Fruit fly (Drosophila melanogaster): Measurements from ENCODE around the gene MED18.

Gene MED18

dm6 chrX:1848624-1849198 is 17.0 kb upstream of the MED18 start:
- TF ChIP-seq CG4318 (GFP tag; optimal IDR thresholded peaks at IDR 0.05), result no peak
- peak; percentile 31 for TF ChIP-seq fkh (GFP tag; optimal IDR thresholded peaks at IDR 0.05)

DNA sequence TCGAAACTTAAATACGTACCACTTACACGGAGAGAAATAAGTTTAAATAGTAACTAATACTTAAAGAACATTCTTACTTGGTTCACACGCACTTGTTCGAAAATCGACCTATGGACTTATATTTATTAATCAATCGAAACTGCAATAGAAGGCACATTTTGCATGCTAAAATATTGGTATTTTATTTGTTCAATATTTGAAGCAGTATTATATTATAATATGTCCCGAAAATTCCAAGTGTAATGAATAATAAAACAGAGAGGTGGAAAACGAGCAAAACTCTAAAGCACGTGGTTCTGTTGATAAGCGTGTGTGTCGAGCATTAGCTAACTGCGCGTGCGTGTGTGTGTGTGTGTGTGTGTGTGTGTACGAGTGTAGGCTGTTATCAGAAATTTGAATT is 15.8 kb upstream of the MED18 start:
- TF ChIP-seq Blimp-1 (GFP tag; optimal IDR thresholded peaks at IDR 0.05), result no peak
- TF ChIP-seq cyc (GFP tag; optimal IDR thresholded peaks at IDR 0.05), result peak; percentile 7
- TF ChIP-seq Hr4 (GFP tag; optimal IDR thresholded peaks at IDR 0.05), result peak; percentile 18
- no peak for TF ChIP-seq salr (GFP tag; optimal IDR thresholded peaks at IDR 0.05)
- peak; percentile 6 for TF ChIP-seq lz (GFP tag; optimal IDR thresholded peaks at IDR 0.05)
- peak; percentile 27 for TF ChIP-seq Hr39 (GFP tag; optimal IDR thresholded peaks at IDR 0.05)
- TF ChIP-seq Gug (GFP tag; IDR thresholded peaks at IDR 0.05), result no peak
- TF ChIP-seq CG16779 (tag; optimal IDR thresholded peaks at IDR 0.05), result no peak
- TF ChIP-seq Sox15 (GFP tag; optimal IDR thresholded peaks at IDR 0.05), result no peak
- no peak for TF ChIP-seq CG6808 (GFP tag; optimal IDR thresholded peaks at IDR 0.05)
- TF ChIP-seq dac (GFP tag; optimal IDR thresholded peaks at IDR 0.05), result no peak
- no peak for TF ChIP-seq CG1621 (tag; optimal IDR thresholded peaks at IDR 0.05)
- TF ChIP-seq CG6792 (GFP tag; optimal IDR thresholded peaks at IDR 0.05), result no peak
- no peak for TF ChIP-seq CG11294 (GFP tag; IDR thresholded peaks at IDR 0.05)
- TF ChIP-seq CG8319 (GFP tag; optimal IDR thresholded peaks at IDR 0.05), result no peak
- TF ChIP-seq CG10631 (GFP tag; optimal IDR thresholded peaks at IDR 0.05), result no peak
- TF ChIP-seq CG32006 (GFP tag; optimal IDR thresholded peaks at IDR 0.05), result peak; percentile 41
- no peak for TF ChIP-seq CG8632 (GFP tag; optimal IDR thresholded peaks at IDR 0.05)
- no peak for TF ChIP-seq CG4318 (GFP tag; optimal IDR thresholded peaks at IDR 0.05)
- TF ChIP-seq pdm3 (GFP tag; optimal IDR thresholded peaks at IDR 0.05), result peak; percentile 14
- TF ChIP-seq CG6163 (GFP tag; IDR thresholded peaks at IDR 0.05), result no peak
- no peak for TF ChIP-seq fd59A (GFP tag; optimal IDR thresholded peaks at IDR 0.05)
- no peak for TF ChIP-seq Ets96B (tag; optimal IDR thresholded peaks at IDR 0.05)
- no peak for TF ChIP-seq CG3032 (tag; optimal IDR thresholded peaks at IDR 0.05)
- TF ChIP-seq CG15336 (GFP tag; IDR thresholded peaks at IDR 0.05), result 0 out of 2 replicates have a peak, but pooled peaks have one; percentile 21
- TF ChIP-seq CG6854 (GFP tag; optimal IDR thresholded peaks at IDR 0.05), result no peak
- TF ChIP-seq Met (GFP tag; optimal IDR thresholded peaks at IDR 0.05), result peak; percentile 42
- peak; percentile 69 for TF ChIP-seq fkh (GFP tag; optimal IDR thresholded peaks at IDR 0.05)
- TF ChIP-seq CG8119 (GFP tag; IDR thresholded peaks at IDR 0.05), result no peak
- no peak for TF ChIP-seq CG6276 (GFP tag; optimal IDR thresholded peaks at IDR 0.05)
- TF ChIP-seq Eip78C (GFP tag), result peak; percentile 70
- TF ChIP-seq fd85E (GFP tag; optimal IDR thresholded peaks at IDR 0.05), result no peak
- TF ChIP-seq OdsH (GFP tag; optimal IDR thresholded peaks at IDR 0.05), result peak; percentile 18
- TF ChIP-seq CG7368 (GFP tag; optimal IDR thresholded peaks at IDR 0.05), result no peak
- no peak for TF ChIP-seq Eip93F (GFP tag; optimal IDR thresholded peaks at IDR 0.05)
- peak; percentile 42 for TF ChIP-seq svp (GFP tag)
- TF ChIP-seq acj6 (GFP tag; optimal IDR thresholded peaks at IDR 0.05), result peak; percentile 2
- no peak for TF ChIP-seq CG10669 (GFP tag; optimal IDR thresholded peaks at IDR 0.05)
- TF ChIP-seq CG3919 (GFP tag; optimal IDR thresholded peaks at IDR 0.05), result no peak
- peak; percentile 30 for TF ChIP-seq Smox (GFP tag; optimal IDR thresholded peaks at IDR 0.05)
- peak; percentile 43 for TF ChIP-seq esn (GFP tag; optimal IDR thresholded peaks at IDR 0.05)
- peak; percentile 21 for TF ChIP-seq Sox102F (GFP tag; optimal IDR thresholded peaks at IDR 0.05)
- TF ChIP-seq Eip75B (GFP tag; optimal IDR thresholded peaks at IDR 0.05), result no peak
- TF ChIP-seq CG9139 (GFP tag; optimal IDR thresholded peaks at IDR 0.05), result no peak
- TF ChIP-seq eg (GFP tag; IDR thresholded peaks at IDR 0.05), result no peak
- no peak for TF ChIP-seq Lpt (GFP tag; optimal IDR thresholded peaks at IDR 0.05)
- peak; percentile 85 for TF ChIP-seq vri (GFP tag; optimal IDR thresholded peaks at IDR 0.05)
- peak; percentile 11 for TF ChIP-seq topi (GFP tag; optimal IDR thresholded peaks at IDR 0.05)
- TF ChIP-seq CG11902 (GFP tag; optimal IDR thresholded peaks at IDR 0.05), result no peak
- TF ChIP-seq Ets21C (GFP tag; optimal IDR thresholded peaks at IDR 0.05), result peak; percentile 1

Data from whole organism, prepupa.